Worm (Caenorhabditis elegans) whole organism, L2 larva: Measurements from ENCODE around the gene rpt-3.

Source experiments
- alr-1 ChIP-seq: fragments of 150-350 bp; optimal IDR thresholded peaks from 2 replicates; lab custom pipeline; 2014; ENCODE audit warnings: missing biosample characterization, missing genetic modification characterization
- zag-1 ChIP-seq: fragments of 150-350 bp; optimal IDR thresholded peaks from 2 replicates; lab custom pipeline; 2014; ENCODE audit warnings: missing biosample characterization, missing genetic modification characterization

DNA sequence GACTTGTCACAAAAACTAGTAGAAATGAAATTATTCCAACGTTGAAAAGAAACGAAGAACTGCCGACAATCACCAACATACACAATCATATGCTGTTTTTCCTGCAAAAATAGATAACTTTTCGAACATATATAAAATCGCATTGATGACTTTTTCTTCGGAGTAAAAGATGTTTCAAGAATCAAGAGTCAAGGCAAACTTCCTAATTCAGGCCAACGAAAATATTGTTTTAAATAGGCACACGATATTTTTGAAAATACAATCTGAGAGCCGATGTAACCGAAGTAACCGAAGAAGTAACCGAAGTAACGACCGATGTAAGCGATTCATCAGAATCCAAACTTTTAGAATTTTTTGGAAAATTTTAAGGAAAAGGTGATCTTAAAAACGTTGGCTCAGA is 30.4 kb downstream of the rpt-3 start, which contains the start of gene C09E7.10:
- TF ChIP-seq zag-1 (tag; lab: Kevin White, UChicago) (no peak), alr-1 (no peak)
